Worm (Caenorhabditis elegans) whole organism, L2 larva: ENCODE data around the gene R03G8.1.

Source experiments
- aly-2 ChIP-seq: fragments of 150-350 bp; optimal IDR thresholded peaks from 2 replicates; lab custom pipeline; 2014; ENCODE audit warnings: missing biosample characterization, missing genetic modification characterization
- ama-1 ChIP-seq: fragments of 150-350 bp; optimal IDR thresholded peaks from 2 replicates; lab custom pipeline; 2018; ENCODE audit warnings: inconsistent platforms
- egl-27 ChIP-seq: sonication (generic microtip); optimal IDR thresholded peaks from 3 replicates; lab custom pipeline; 2017; ENCODE audit warnings: missing biosample characterization, missing genetic modification reagents, missing genetic modification characterization
- mdl-1 ChIP-seq, 2 experiments: fragments of 150-350 bp in 1 of 2; sonication (generic microtip) in 1 of 2; optimal IDR thresholded peaks; 2 replicates each; lab custom pipeline; 2017; ENCODE audit warnings: missing biosample characterization in 2 of 2, missing genetic modification characterization in 2 of 2
- nhr-11 ChIP-seq: fragments of 150-350 bp; optimal IDR thresholded peaks from 2 replicates; lab custom pipeline; 2014; ENCODE audit warnings: missing biosample characterization, missing genetic modification characterization
- nhr-23 ChIP-seq: fragments of 150-350 bp; optimal IDR thresholded peaks from 2 replicates; lab custom pipeline; 2014; ENCODE audit warnings: missing biosample characterization, missing genetic modification reagents, missing genetic modification characterization
- nhr-237 ChIP-seq: fragments of 150-350 bp; optimal IDR thresholded peaks from 2 replicates; lab custom pipeline; 2014; ENCODE audit warnings: missing biosample characterization, missing genetic modification characterization
- unc-55 ChIP-seq: fragments of 150-350 bp; sonication (generic microtip); optimal IDR thresholded peaks from 3 replicates; lab custom pipeline; 2014; ENCODE audit warnings: missing biosample characterization, missing genetic modification reagents, missing genetic modification characterization
- unc-62 ChIP-seq: fragments of 150-350 bp; optimal IDR thresholded peaks from 2 replicates; lab custom pipeline; 2014; ENCODE audit warnings: missing biosample characterization, missing genetic modification reagents, missing genetic modification characterization

DNA sequence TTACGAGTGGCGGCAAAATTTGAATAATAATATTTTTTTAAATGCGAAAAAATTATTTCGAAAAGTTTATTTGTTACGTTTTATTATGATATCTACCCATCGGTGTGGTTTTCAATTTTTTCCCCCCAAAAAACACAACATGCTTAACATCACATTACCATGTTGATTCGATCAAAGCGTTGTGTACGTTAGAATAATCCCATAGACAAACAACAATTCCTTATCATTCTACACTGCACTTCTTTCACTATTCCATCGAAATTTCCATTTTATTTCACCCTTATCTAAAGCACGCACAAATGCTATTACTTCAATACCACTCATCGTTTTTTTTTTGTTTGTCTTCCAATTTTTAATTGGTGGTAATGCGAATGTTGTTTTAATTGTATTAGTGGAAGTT, 24.4 kb upstream of the R03G8.1 start:
- no peak for TF ChIP-seq nhr-237
- no peak for TF ChIP-seq nhr-11 (tag; lab: Kevin White, UChicago)
- TF ChIP-seq unc-55 (GFP tag; lab: Kevin White, UChicago): no peak
- TF ChIP-seq mdl-1 (tag; optimal IDR thresholded peaks at IDR 0.05; lab: Kevin White, UChicago): no peak
- no peak for TF ChIP-seq unc-62 (GFP tag; lab: Kevin White, UChicago)
- TF ChIP-seq ama-1: no peak
- TF ChIP-seq egl-27 (tag; lab: Kevin White, UChicago): no peak
- TF ChIP-seq nhr-23 (tag; lab: Kevin White, UChicago): no peak
- no peak for TF ChIP-seq aly-2 (tag; lab: Kevin White, UChicago)
